Worm (Caenorhabditis elegans) whole organism, L4 larva: ENCODE measurements around the gene ser-2.

Source experiments
- D1046.2 ChIP-seq: fragments of 200-800 bp; sonication (Bioruptor generic); IDR thresholded peaks from 2 replicates; pipeline ENCODE4 v1.3.6; 2022; ENCODE audit warnings: missing genetic modification characterization, missing compliant biosample characterization
- F37D6.2 ChIP-seq: sonication (generic microtip); optimal IDR thresholded peaks from 2 replicates; lab custom pipeline; 2016; ENCODE audit warnings: mild to moderate bottlenecking, missing genetic modification characterization, missing compliant biosample characterization
- F44E2.7 ChIP-seq: fragments of 200-800 bp; sonication (Bioruptor generic); IDR thresholded peaks from 2 replicates; pipeline ENCODE4 v2.1.2; 2022; ENCODE audit warnings: missing genetic modification characterization, missing compliant biosample characterization
- F49E8.2 ChIP-seq: sonication (generic microtip); optimal IDR thresholded peaks from 2 replicates; lab custom pipeline; 2016; ENCODE audit warnings: missing compliant biosample characterization, mild to moderate bottlenecking, missing genetic modification characterization, borderline replicate concordance
- T26A8.4 ChIP-seq: fragments of 200-800 bp; sonication (Bioruptor generic); IDR thresholded peaks from 2 replicates; pipeline ENCODE4 v1.3.6; 2022; ENCODE audit warnings: missing genetic modification characterization, missing compliant biosample characterization
- Y48G9A.11 ChIP-seq: fragments of 200-800 bp; sonication (Bioruptor generic); IDR thresholded peaks from 2 replicates; pipeline ENCODE4 v1.3.6; 2022; ENCODE audit warnings: missing genetic modification reagents, missing genetic modification characterization, missing compliant biosample characterization
- Y5F2A.4 ChIP-seq: fragments of 200-800 bp; sonication (Bioruptor generic); optimal IDR thresholded peaks from 2 replicates; lab custom pipeline; 2018; ENCODE audit warnings: mild to moderate bottlenecking, missing genetic modification characterization, missing compliant biosample characterization
- ZK546.5 ChIP-seq, 2 experiments: sonication (generic microtip); optimal IDR thresholded peaks; 2 replicates each; lab custom pipeline; 2017; ENCODE audit warnings: missing biosample characterization in 2 of 2, missing genetic modification characterization in 2 of 2
- aha-1 ChIP-seq: fragments of 150-350 bp; peaks from one replicate; lab custom pipeline; 2014; ENCODE audit warnings: missing biosample characterization, missing genetic modification characterization
- ama-1 ChIP-seq: fragments of 150-350 bp; optimal IDR thresholded peaks from 2 replicates; lab custom pipeline; 2014; ENCODE audit warnings: inconsistent platforms, mixed read lengths
- arid-1 ChIP-seq: fragments of 200-800 bp; sonication (Bioruptor generic); conservative IDR thresholded peaks from 2 replicates; pipeline ENCODE4 v1.3.6; 2022; ENCODE audit warnings: missing genetic modification reagents, missing genetic modification characterization, missing compliant biosample characterization
- attf-4 ChIP-seq: sonication (generic microtip); optimal IDR thresholded peaks from 3 replicates; lab custom pipeline; 2017; ENCODE audit warnings: missing biosample characterization, missing genetic modification characterization
- ceh-62 ChIP-seq: sonication (generic microtip); optimal IDR thresholded peaks from 2 replicates; lab custom pipeline; 2017; ENCODE audit warnings: missing biosample characterization, missing genetic modification characterization
- ces-1 ChIP-seq: fragments of 150-350 bp; sonication (generic microtip); optimal IDR thresholded peaks from 4 replicates; lab custom pipeline; 2014; ENCODE audit warnings: missing biosample characterization, missing genetic modification reagents, missing genetic modification characterization
- cey-2 ChIP-seq: sonication (generic microtip); optimal IDR thresholded peaks from 3 replicates; lab custom pipeline; 2017; ENCODE audit warnings: missing genetic modification characterization, mild to moderate bottlenecking, missing compliant biosample characterization, antibody characterized with exemption, borderline replicate concordance; ENCODE audit not compliant: insufficient read depth
- daf-19 ChIP-seq: fragments of 200-800 bp; sonication (Bioruptor generic); conservative IDR thresholded peaks from 2 replicates; pipeline ENCODE4 v1.3.6; 2022; ENCODE audit warnings: missing genetic modification characterization, missing compliant biosample characterization
- dmd-9 ChIP-seq: fragments of 200-800 bp; sonication (Bioruptor generic); IDR thresholded peaks from 2 replicates; pipeline ENCODE4 v1.3.6; 2022; ENCODE audit warnings: missing genetic modification reagents, missing genetic modification characterization, missing compliant biosample characterization
- duxl-1 ChIP-seq: sonication (generic microtip); optimal IDR thresholded peaks from 2 replicates; lab custom pipeline; 2016; ENCODE audit warnings: mild to moderate bottlenecking, missing genetic modification characterization, moderate library complexity, missing compliant biosample characterization; ENCODE audit not compliant: poor library complexity
- fkh-10 ChIP-seq: fragments of 150-350 bp; optimal IDR thresholded peaks from 2 replicates; lab custom pipeline; 2014; ENCODE audit warnings: missing biosample characterization, missing genetic modification reagents, missing genetic modification characterization
- fos-1 ChIP-seq: fragments of 150-350 bp; optimal IDR thresholded peaks from 2 replicates; lab custom pipeline; 2014; ENCODE audit warnings: missing biosample characterization, missing genetic modification characterization
- hif-1 ChIP-seq, 2 experiments: sonication (generic microtip); optimal IDR thresholded peaks; 2 replicates each; lab custom pipeline; 2016 to 2017; ENCODE audit warnings: missing compliant biosample characterization in 2 of 2, missing genetic modification characterization in 2 of 2, missing genetic modification reagents in 2 of 2, missing genotype in 2 of 2, mild to moderate bottlenecking in 1 of 2
- hmg-1.1 ChIP-seq: fragments of 200-800 bp; sonication (Bioruptor generic); IDR thresholded peaks from 2 replicates; pipeline ENCODE4 v1.3.6; 2022; ENCODE audit warnings: missing genetic modification reagents, missing genetic modification characterization, missing compliant biosample characterization
- lin-1 ChIP-seq: fragments of 200-800 bp; sonication (Bioruptor generic); IDR thresholded peaks from 2 replicates; pipeline ENCODE4 v1.3.6; 2022; ENCODE audit warnings: missing genetic modification reagents, missing genetic modification characterization, missing compliant biosample characterization
- lin-15B ChIP-seq: fragments of 150-350 bp; sonication (generic microtip); optimal IDR thresholded peaks from 3 replicates; lab custom pipeline; 2014; ENCODE audit warnings: missing biosample characterization, missing genetic modification characterization
- lin-38 ChIP-seq: fragments of 200-800 bp; sonication (Bioruptor generic); IDR thresholded peaks from 2 replicates; pipeline ENCODE4 v1.3.6; 2022; ENCODE audit warnings: missing genetic modification reagents, missing genetic modification characterization, missing compliant biosample characterization
- lin-39 ChIP-seq: fragments of 150-350 bp; optimal IDR thresholded peaks from 2 replicates; lab custom pipeline; 2014; ENCODE audit warnings: missing biosample characterization, missing genetic modification reagents, missing genetic modification characterization
- lir-3 ChIP-seq: sonication (generic microtip); optimal IDR thresholded peaks from 2 replicates; lab custom pipeline; 2016; ENCODE audit warnings: mild to moderate bottlenecking, missing genetic modification characterization, missing compliant biosample characterization
- madf-5 ChIP-seq, 2 experiments: fragments of 200-800 bp; sonication (Bioruptor generic); IDR thresholded peaks; 2 replicates each; pipeline ENCODE4 v1.3.6; 2022; ENCODE audit warnings: missing compliant biosample characterization in 2 of 2, missing genetic modification characterization in 2 of 2
- mdt-29 ChIP-seq: fragments of 200-800 bp; sonication (Bioruptor generic); IDR thresholded peaks from 2 replicates; pipeline ENCODE4 v1.3.6; 2022; ENCODE audit warnings: missing genetic modification reagents, missing genetic modification characterization, missing compliant biosample characterization
- mep-1 ChIP-seq: fragments of 150-350 bp; sonication (generic microtip); optimal IDR thresholded peaks from 3 replicates; lab custom pipeline; 2014; ENCODE audit warnings: missing biosample characterization, missing genetic modification characterization
- mes-2 ChIP-seq: sonication (generic microtip); optimal IDR thresholded peaks from 2 replicates; lab custom pipeline; 2016; ENCODE audit warnings: missing genotype, mild to moderate bottlenecking, missing genetic modification characterization, missing compliant biosample characterization; ENCODE audit not compliant: poor library complexity, severe bottlenecking
- mxl-3 ChIP-seq: fragments of 200-800 bp; sonication (Bioruptor generic); optimal IDR thresholded peaks from 2 replicates; lab custom pipeline; 2018; ENCODE audit warnings: mild to moderate bottlenecking, missing genetic modification characterization, missing compliant biosample characterization
- nhr-10 ChIP-seq: fragments of 150-350 bp; optimal IDR thresholded peaks from 2 replicates; lab custom pipeline; 2014; ENCODE audit warnings: missing biosample characterization, missing genetic modification characterization
- nhr-11 ChIP-seq: fragments of 150-350 bp; optimal IDR thresholded peaks from 2 replicates; lab custom pipeline; 2014; ENCODE audit warnings: missing biosample characterization, missing genetic modification characterization
- nhr-237 ChIP-seq: sonication (generic microtip); optimal IDR thresholded peaks from 2 replicates; lab custom pipeline; 2017; ENCODE audit warnings: missing biosample characterization, missing genetic modification characterization
- nhr-76 ChIP-seq: fragments of 150-350 bp; optimal IDR thresholded peaks from 2 replicates; lab custom pipeline; 2014; ENCODE audit warnings: missing biosample characterization, missing genetic modification characterization
- nhr-77 ChIP-seq: fragments of 150-350 bp; optimal IDR thresholded peaks from 2 replicates; lab custom pipeline; 2014; ENCODE audit warnings: missing biosample characterization, missing genetic modification characterization
- pha-4 ChIP-seq, 2 experiments: fragments of 150-350 bp in 1 of 2; fragments of 200-800 bp in 1 of 2; sonication (Bioruptor generic) in 1 of 2; IDR thresholded peaks in 1 of 2; optimal IDR thresholded peaks in 1 of 2; 2 replicates each; pipeline versions ENCODE4 v1.3.6 to Lab custom; 2014 to 2022; ENCODE audit warnings: missing genetic modification characterization in 2 of 2, missing genetic modification reagents in 2 of 2, missing biosample characterization in 1 of 2, missing compliant biosample characterization in 1 of 2
- php-3 ChIP-seq: fragments of 200-800 bp; sonication (Bioruptor generic); IDR thresholded peaks from 2 replicates; pipeline ENCODE4 v1.3.6; 2022; ENCODE audit warnings: missing genetic modification reagents, missing genetic modification characterization, missing compliant biosample characterization
- rbr-2 ChIP-seq: sonication (generic microtip); optimal IDR thresholded peaks from 2 replicates; lab custom pipeline; 2016; ENCODE audit warnings: missing genotype, missing genetic modification characterization, missing compliant biosample characterization
- sdz-12 ChIP-seq: fragments of 200-800 bp; sonication (Bioruptor generic); optimal IDR thresholded peaks from 2 replicates; lab custom pipeline; 2018; ENCODE audit warnings: mild to moderate bottlenecking, missing genetic modification characterization, missing compliant biosample characterization
- set-16 ChIP-seq: fragments of 200-800 bp; sonication (Bioruptor generic); IDR thresholded peaks from 2 replicates; pipeline ENCODE4 v1.3.6; 2022; ENCODE audit warnings: missing genetic modification reagents, missing genetic modification characterization, missing compliant biosample characterization
- snpc-4 ChIP-seq: fragments of 150-350 bp; optimal IDR thresholded peaks from 2 replicates; lab custom pipeline; 2014; ENCODE audit warnings: missing biosample characterization, missing genetic modification characterization
- tra-1 ChIP-seq: fragments of 200-800 bp; sonication (Bioruptor generic); IDR thresholded peaks from 2 replicates; pipeline ENCODE4 v1.3.6; 2022; ENCODE audit warnings: missing genetic modification reagents, missing genetic modification characterization, missing compliant biosample characterization
- unc-130 ChIP-seq: sonication (generic microtip); optimal IDR thresholded peaks from 2 replicates; lab custom pipeline; 2016; ENCODE audit warnings: missing genetic modification reagents, missing genetic modification characterization, missing compliant biosample characterization
- unc-62 ChIP-seq, 3 experiments: fragments of 150-350 bp in 1 of 3; sonication (generic microtip); optimal IDR thresholded peaks in 2 of 3; peaks in 1 of 3; 1 replicate in 1 of 3; 2 replicates in 2 of 3; lab custom pipeline; 2014 to 2017; ENCODE audit warnings: missing biosample characterization in 3 of 3, missing genetic modification characterization in 3 of 3, missing genetic modification reagents in 3 of 3, missing genotype in 1 of 3
- vab-7 ChIP-seq: fragments of 200-800 bp; sonication (Bioruptor generic); IDR thresholded peaks from 2 replicates; pipeline ENCODE4 v1.3.6; 2022; ENCODE audit warnings: missing genetic modification reagents, missing genetic modification characterization, missing compliant biosample characterization
- zag-1 ChIP-seq: fragments of 150-350 bp; optimal IDR thresholded peaks from 2 replicates; lab custom pipeline; 2014; ENCODE audit warnings: missing biosample characterization, missing genetic modification characterization
- zip-11 ChIP-seq: fragments of 200-800 bp; sonication (Bioruptor generic); IDR thresholded peaks from 2 replicates; pipeline ENCODE4 v1.3.6; 2022; ENCODE audit warnings: missing genetic modification characterization, missing compliant biosample characterization
- zip-2 ChIP-seq: fragments of 150-350 bp; optimal IDR thresholded peaks from 2 replicates; lab custom pipeline; 2014; ENCODE audit warnings: missing biosample characterization, missing genetic modification characterization
- ztf-11 ChIP-seq: fragments of 150-350 bp; optimal IDR thresholded peaks from 2 replicates; lab custom pipeline; 2014; ENCODE audit warnings: missing biosample characterization, missing genetic modification characterization

Gene ser-2

DNA sequence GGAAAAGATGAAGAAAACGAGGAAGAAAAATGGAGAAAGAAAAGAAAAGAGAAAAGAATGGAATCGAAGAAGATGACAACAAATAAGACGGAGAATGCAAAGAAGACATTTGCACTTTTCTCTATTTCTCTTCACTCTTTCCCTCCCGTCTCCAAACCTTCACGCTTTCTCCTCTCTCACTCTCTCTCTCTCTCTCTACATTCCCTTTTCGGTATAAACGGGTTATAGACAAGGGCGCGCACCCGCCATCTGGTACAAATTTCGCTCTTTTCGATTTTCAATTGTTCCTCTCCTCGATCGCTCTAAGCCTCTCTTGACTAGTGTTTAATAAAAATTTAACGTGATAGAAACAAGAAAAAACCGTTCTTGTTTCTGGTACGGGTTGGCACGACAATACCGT is 26.0 kb downstream of the ser-2 start (continued):
- 0 out of 2 replicates have a peak, but pooled peaks have one; percentile 46 for TF ChIP-seq arid-1
- TF ChIP-seq zip-11, result no peak
- TF ChIP-seq daf-19, result no peak
- TF ChIP-seq ama-1, result peak; percentile 12
- no peak for TF ChIP-seq sdz-12 (GFP tag; lab: Kevin White, UChicago)
- no peak for TF ChIP-seq vab-7 (GFP tag; lab: Robert Waterston, UW)
- TF ChIP-seq nhr-11 (tag; lab: Kevin White, UChicago), result peak; percentile 65
- TF ChIP-seq Y48G9A.11 (GFP tag; lab: Robert Waterston, UW), result no peak
- peak; percentile 81 for TF ChIP-seq ces-1 (GFP tag; lab: Kevin White, UChicago)
- TF ChIP-seq tra-1 (GFP tag; lab: Robert Waterston, UW), result no peak
- TF ChIP-seq F49E8.2 (tag; lab: Kevin White, UChicago), result no peak
- TF ChIP-seq attf-4 (tag; lab: Kevin White, UChicago), result no peak
- TF ChIP-seq fkh-10 (GFP tag; lab: Kevin White, UChicago), result peak; percentile 91
- no peak for TF ChIP-seq lin-1 (GFP tag; lab: Robert Waterston, UW)
- no peak for TF ChIP-seq ztf-11 (tag; lab: Kevin White, UChicago)
- peak; percentile 60 for TF ChIP-seq mes-2 (tag; lab: Kevin White, UChicago)
- TF ChIP-seq ceh-62 (tag; lab: Kevin White, UChicago), result no peak
- TF ChIP-seq dmd-9, result no peak
- TF ChIP-seq lin-15B, result no peak
- no peak for TF ChIP-seq madf-5 (GFP tag; IDR thresholded peaks at IDR 0.05; lab: Robert Waterston, UW)
- TF ChIP-seq hmg-1.1 (GFP tag; lab: Robert Waterston, UW), result peak; percentile 76
- TF ChIP-seq duxl-1 (tag; lab: Kevin White, UChicago), result no peak
- peak; percentile 58 for TF ChIP-seq mxl-3
- no peak for TF ChIP-seq nhr-237 (tag; lab: Kevin White, UChicago)
- no peak for TF ChIP-seq Y5F2A.4 (GFP tag; lab: Kevin White, UChicago)
- TF ChIP-seq zag-1, result no peak
- peak; percentile 73 for TF ChIP-seq rbr-2 (tag; lab: Kevin White, UChicago)
- TF ChIP-seq lin-38 (GFP tag; lab: Robert Waterston, UW), result no peak
- no peak for TF ChIP-seq lin-39 (tag; lab: Kevin White, UChicago)
- TF ChIP-seq unc-62 (GFP tag; optimal IDR thresholded peaks at IDR 0.05 in 1 of 2; lab: Kevin White, UChicago), result peak in 1 of 2 experiments; percentile 89
- no peak for TF ChIP-seq unc-62 (tag; optimal IDR thresholded peaks at IDR 0.05; lab: Kevin White, UChicago)
- no peak for TF ChIP-seq ZK546.5 (tag; optimal IDR thresholded peaks at IDR 0.05; lab: Kevin White, UChicago)
- no peak for TF ChIP-seq T26A8.4 (GFP tag; lab: Robert Waterston, UW)
- TF ChIP-seq fos-1 (tag; lab: Kevin White, UChicago), result no peak
- TF ChIP-seq nhr-10 (tag; lab: Kevin White, UChicago), result no peak
- TF ChIP-seq mep-1 (tag; lab: Kevin White, UChicago), result peak; percentile 85
- no peak for TF ChIP-seq mdt-29 (GFP tag; lab: Robert Waterston, UW)
- no peak for TF ChIP-seq cey-2 (tag; lab: Kevin White, UChicago)
- peak; percentile 7 for TF ChIP-seq nhr-76
- no peak for TF ChIP-seq F37D6.2
- no peak for TF ChIP-seq D1046.2 (GFP tag; lab: Robert Waterston, UW)
- no peak for TF ChIP-seq aha-1
- no peak for TF ChIP-seq unc-130 (GFP tag; lab: Kevin White, UChicago)
- no peak for TF ChIP-seq lir-3 (tag; lab: Kevin White, UChicago)
- no peak for TF ChIP-seq snpc-4 (tag; lab: Kevin White, UChicago)
- no peak for TF ChIP-seq zip-2 (tag; lab: Kevin White, UChicago)
- TF ChIP-seq hif-1 (tag; optimal IDR thresholded peaks at IDR 0.05; lab: Kevin White, UChicago), result peak in 1 of 2 experiments; percentile 26
- peak; percentile 47 for TF ChIP-seq nhr-77
- TF ChIP-seq set-16 (GFP tag; lab: Robert Waterston, UW), result 0 out of 2 replicates have a peak, but pooled peaks have one; percentile 11
- TF ChIP-seq F44E2.7 (GFP tag; lab: Robert Waterston, UW), result no peak
- TF ChIP-seq php-3, result no peak
- TF ChIP-seq pha-4 (GFP tag; IDR thresholded peaks at IDR 0.05; lab: Robert Waterston, UW), result no peak; the same call in 1 of the 2 replicates
- TF ChIP-seq pha-4 (tag; optimal IDR thresholded peaks at IDR 0.05; lab: Kevin White, UChicago), result peak; percentile 69
